Fruit fly (Drosophila melanogaster) whole organism, embryonic: ENCODE results near the gene CG4839.

Source experiments
- CG15073 ChIP-seq: fragments of 200-800 bp; sonication (Bioruptor generic); optimal IDR thresholded peaks from 2 replicates; lab custom pipeline; 2016; ENCODE audit warnings: missing biosample characterization, missing genetic modification characterization
- CG2129 ChIP-seq: fragments of 200-800 bp; sonication (Bioruptor generic); IDR thresholded peaks from 2 replicates; pipeline ENCODE4 v1.3.6; 2022; ENCODE audit warnings: missing biosample characterization, missing genetic modification characterization; ENCODE audit not compliant: partially characterized antibody
- Med ChIP-seq: fragments of 200-800 bp; sonication (Bioruptor generic); peaks from one replicate; lab custom pipeline; 2016; ENCODE audit warnings: missing biosample characterization, missing genetic modification characterization, mild to moderate bottlenecking, inconsistent platforms, moderate library complexity
- eve ChIP-seq, 2 experiments: fragments of >200 bp; optimal IDR thresholded peaks; 2 replicates each; lab custom pipeline; 2017; ENCODE audit warnings: missing biosample characterization in 2 of 2, missing genetic modification characterization in 2 of 2
- org-1 ChIP-seq: fragments of 200-800 bp; sonication (Bioruptor generic); optimal IDR thresholded peaks from 2 replicates; lab custom pipeline; 2017; ENCODE audit warnings: missing biosample characterization, missing genetic modification characterization
- tio ChIP-seq: fragments of 200-800 bp; sonication (Bioruptor generic); optimal IDR thresholded peaks from 2 replicates; lab custom pipeline; 2017; ENCODE audit warnings: missing biosample characterization, missing genetic modification characterization, inconsistent platforms

- TF ChIP-seq eve (GFP tag; optimal IDR thresholded peaks at IDR 0.05; lab: Kevin White, UChicago) (no peak), Med (GFP tag; lab: Kevin White, UChicago) (peak; percentile 88), CG2129 (no peak), org-1 (GFP tag; lab: Kevin White, UChicago) (no peak), tio (GFP tag; lab: Kevin White, UChicago) (no peak), CG15073 (GFP tag; lab: Kevin White, UChicago) (no peak)
Observed at dm6 chr2L:10143334-10143733, 1.2 kb upstream of the CG4839 start.
